Fruit fly (Drosophila melanogaster): ENCODE results near the gene Tm2.

The Tm2 gene

dm6 chr3R:15280619-15281334, 29.2 kb upstream of the Tm2 start (continued):
- TF ChIP-seq CG8924 (tag; optimal IDR thresholded peaks at IDR 0.05) (peak; percentile 83), CG15479 (GFP tag; optimal IDR thresholded peaks at IDR 0.05) (no peak), BtbVII (GFP tag; optimal IDR thresholded peaks at IDR 0.05) (peak; percentile 40), CG6791 (GFP tag; IDR thresholded peaks at IDR 0.05; ENCODE audit: partially characterized antibody) (no peak), dati (GFP tag; IDR thresholded peaks at IDR 0.05) (no peak), fd96Cb (tag; optimal IDR thresholded peaks at IDR 0.05) (peak; percentile 78), CG7556 (GFP tag; optimal IDR thresholded peaks at IDR 0.05) (peak; percentile 85), dmrt11E (tag; optimal IDR thresholded peaks at IDR 0.05) (peak; percentile 85), CG2202 (tag; optimal IDR thresholded peaks at IDR 0.05) (peak; percentile 67), C15 (GFP tag; IDR thresholded peaks at IDR 0.05) (no peak), CG30403 (GFP tag; optimal IDR thresholded peaks at IDR 0.05) (peak; percentile 83), Dip2 (GFP tag; IDR thresholded peaks at IDR 0.05) (no peak), Nf-YA (GFP tag; IDR thresholded peaks at IDR 0.05) (no peak), CG12299 (tag; optimal IDR thresholded peaks at IDR 0.05) (peak; percentile 70), Mes4 (GFP tag; optimal IDR thresholded peaks at IDR 0.05) (peak; percentile 30), Side (GFP tag; optimal IDR thresholded peaks at IDR 0.05) (no peak), Spps (tag; optimal IDR thresholded peaks at IDR 0.05) (peak; percentile 44), CG12942 (GFP tag; optimal IDR thresholded peaks at IDR 0.05) (peak; percentile 53), tap (tag; optimal IDR thresholded peaks at IDR 0.05) (peak; percentile 43), CG32767 (GFP tag; IDR thresholded peaks at IDR 0.05) (peak; percentile 40; the same call in 1 of the 2 replicates), mam (GFP tag; optimal IDR thresholded peaks at IDR 0.05) (peak; percentile 2), CG10209 (GFP tag; optimal IDR thresholded peaks at IDR 0.05) (peak; percentile 80), jumu (GFP tag; optimal IDR thresholded peaks at IDR 0.05) (peak; percentile 27), Blimp-1 (GFP tag; optimal IDR thresholded peaks at IDR 0.05) (peak; percentile 70), CG4707 (GFP tag; optimal IDR thresholded peaks at IDR 0.05) (peak; percentile 8), CG7839 (tag; optimal IDR thresholded peaks at IDR 0.05) (peak; percentile 82), repo (GFP tag; optimal IDR thresholded peaks at IDR 0.05) (no peak), Rfx (GFP tag; IDR thresholded peaks at IDR 0.05) (peak; percentile 47; the same call in 1 of the 2 replicates), zfh2 (GFP tag; optimal IDR thresholded peaks at IDR 0.05) (peak; percentile 2), Vsx1 (GFP tag; optimal IDR thresholded peaks at IDR 0.05) (peak; percentile 62), CG12071 (GFP tag; optimal IDR thresholded peaks at IDR 0.05) (no peak), caup (GFP tag; optimal IDR thresholded peaks at IDR 0.05; ENCODE audit: severe bottlenecking) (peak; percentile 44), unc-4 (GFP tag; IDR thresholded peaks at IDR 0.05; ENCODE audit: partially characterized antibody) (no peak), ssp (GFP tag; IDR thresholded peaks at IDR 0.05) (peak; percentile 39; the same call in 1 of the 2 replicates), sens (GFP tag) (peak; percentile 91), twi (tag; optimal IDR thresholded peaks at IDR 0.05) (peak; percentile 69), Dip3 (GFP tag; optimal IDR thresholded peaks at IDR 0.05) (peak; percentile 11), gcm (GFP tag; optimal IDR thresholded peaks at IDR 0.05) (peak; percentile 64), B-H2 (GFP tag; optimal IDR thresholded peaks at IDR 0.05) (no peak), CG13123 (GFP tag; optimal IDR thresholded peaks at IDR 0.05) (peak; percentile 13), Hand (GFP tag; optimal IDR thresholded peaks at IDR 0.05) (no peak), CG6813 (GFP tag; optimal IDR thresholded peaks at IDR 0.05) (peak; percentile 33), CG1602 (GFP tag; optimal IDR thresholded peaks at IDR 0.05) (peak; percentile 78), CG4404 (GFP tag; IDR thresholded peaks at IDR 0.05) (peak; percentile 38; the same call in 1 of the 2 replicates), CG15696 (tag; optimal IDR thresholded peaks at IDR 0.05) (peak; percentile 54), lbe (GFP tag; optimal IDR thresholded peaks at IDR 0.05) (peak; percentile 42), CG3281 (GFP tag; optimal IDR thresholded peaks at IDR 0.05) (peak; percentile 64), HLH54F (GFP tag; optimal IDR thresholded peaks at IDR 0.05) (no peak)
